Worm (Caenorhabditis elegans) whole organism, young adult: Measurements from ENCODE around the gene F41E6.1.

ENCODE experiments used
- B0019.2 ChIP-seq: fragments of 200-800 bp; sonication (Bioruptor generic); conservative IDR thresholded peaks from 2 replicates; pipeline ENCODE4 v1.3.6; 2022; ENCODE audit warnings: missing genetic modification reagents, missing genetic modification characterization, missing compliant biosample characterization
- B0035.1 ChIP-seq: sonication (generic microtip); optimal IDR thresholded peaks from 2 replicates; lab custom pipeline; 2016; ENCODE audit warnings: missing genetic modification characterization, mild to moderate bottlenecking, missing compliant biosample characterization, missing genotype, missing genetic modification reagents
- C17E4.6 ChIP-seq: fragments of 200-800 bp; sonication (Bioruptor generic); IDR thresholded peaks from 2 replicates; pipeline ENCODE4 v1.3.6; 2022; ENCODE audit warnings: missing genetic modification reagents, missing genetic modification characterization, missing compliant biosample characterization
- F49E8.2 ChIP-seq: sonication (generic microtip); optimal IDR thresholded peaks from 3 replicates; lab custom pipeline; 2017; ENCODE audit warnings: missing genetic modification characterization, mild to moderate bottlenecking, missing compliant biosample characterization, antibody characterized with exemption, moderate library complexity; ENCODE audit not compliant: insufficient read depth
- F52B5.7 ChIP-seq: sonication (generic microtip); optimal IDR thresholded peaks from 2 replicates; lab custom pipeline; 2016; ENCODE audit warnings: mild to moderate bottlenecking, missing genetic modification characterization, missing compliant biosample characterization
- F55B11.4 ChIP-seq: sonication (generic microtip); optimal IDR thresholded peaks from 2 replicates; lab custom pipeline; 2016; ENCODE audit warnings: missing compliant biosample characterization, missing genetic modification characterization, borderline replicate concordance; ENCODE audit not compliant: insufficient read depth
- K11D2.4 ChIP-seq: fragments of 200-800 bp; sonication (Bioruptor generic); IDR thresholded peaks from 2 replicates; pipeline ENCODE4 v1.3.6; 2022; ENCODE audit warnings: missing genetic modification reagents, missing genetic modification characterization, missing compliant biosample characterization
- T26A5.8 ChIP-seq: sonication (generic microtip); optimal IDR thresholded peaks from 2 replicates; lab custom pipeline; 2016; ENCODE audit warnings: missing genetic modification characterization, missing compliant biosample characterization
- Y95B8A.8 ChIP-seq: fragments of 200-800 bp; sonication (Bioruptor generic); IDR thresholded peaks from 2 replicates; pipeline ENCODE4 v1.3.6; 2022; ENCODE audit warnings: missing genetic modification reagents, missing genetic modification characterization, missing compliant biosample characterization
- aptf-2 ChIP-seq: fragments of 200-800 bp; sonication (Bioruptor generic); conservative IDR thresholded peaks from 2 replicates; pipeline ENCODE4 v1.3.6; 2022; ENCODE audit warnings: missing genetic modification reagents, missing genetic modification characterization, missing compliant biosample characterization
- aptf-3 ChIP-seq: fragments of 200-800 bp; sonication (Bioruptor generic); IDR thresholded peaks from 2 replicates; pipeline ENCODE4 v1.3.6; 2022; ENCODE audit warnings: missing genetic modification characterization, missing compliant biosample characterization
- atf-7 ChIP-seq: sonication (generic microtip); optimal IDR thresholded peaks from 2 replicates; lab custom pipeline; 2017; ENCODE audit warnings: mild to moderate bottlenecking, missing genetic modification characterization, missing compliant biosample characterization
- attf-3 ChIP-seq: fragments of 200-800 bp; sonication (Bioruptor generic); conservative IDR thresholded peaks from 2 replicates; pipeline ENCODE4 v1.3.6; 2022; ENCODE audit warnings: missing genetic modification reagents, missing genetic modification characterization, missing compliant biosample characterization
- bed-2 ChIP-seq: fragments of 200-800 bp; sonication (Bioruptor generic); IDR thresholded peaks from 2 replicates; pipeline ENCODE4 v1.3.6; 2022; ENCODE audit warnings: missing genetic modification reagents, missing genetic modification characterization, missing compliant biosample characterization
- cebp-1 ChIP-seq, 2 experiments: fragments of 200-800 bp in 1 of 2; sonication (Bioruptor generic) in 1 of 2; sonication (generic microtip) in 1 of 2; IDR thresholded peaks in 1 of 2; optimal IDR thresholded peaks in 1 of 2; 2 replicates each; pipeline versions ENCODE4 v1.3.6 to Lab custom; 2017 to 2022; ENCODE audit warnings: missing compliant biosample characterization in 2 of 2, missing genetic modification characterization in 2 of 2, mild to moderate bottlenecking in 1 of 2, missing genetic modification reagents in 1 of 2, moderate library complexity in 1 of 2
- ceh-27 ChIP-seq: fragments of 200-800 bp; sonication (Bioruptor generic); optimal IDR thresholded peaks from 2 replicates; lab custom pipeline; 2018; ENCODE audit warnings: mild to moderate bottlenecking, missing genetic modification characterization, moderate library complexity, missing compliant biosample characterization
- ceh-40 ChIP-seq: fragments of 200-800 bp; sonication (Bioruptor generic); IDR thresholded peaks from 2 replicates; pipeline ENCODE4 v1.3.6; 2022; ENCODE audit warnings: missing genetic modification characterization, missing compliant biosample characterization
- ceh-58 ChIP-seq: fragments of 200-800 bp; sonication (Bioruptor generic); IDR thresholded peaks from 2 replicates; pipeline ENCODE4 v1.3.6; 2022; ENCODE audit warnings: missing genetic modification characterization, missing compliant biosample characterization
- ceh-79 ChIP-seq: sonication (generic microtip); optimal IDR thresholded peaks from 2 replicates; lab custom pipeline; 2017; ENCODE audit warnings: mild to moderate bottlenecking, missing genetic modification characterization, missing compliant biosample characterization
- ceh-91 ChIP-seq: fragments of 200-800 bp; sonication (Bioruptor generic); IDR thresholded peaks from 2 replicates; pipeline ENCODE4 v1.3.6; 2022; ENCODE audit warnings: missing genetic modification reagents, missing genetic modification characterization, missing compliant biosample characterization
- dox-1 ChIP-seq: fragments of 200-800 bp; sonication (Bioruptor generic); IDR thresholded peaks from 2 replicates; pipeline ENCODE4 v1.3.6; 2022; ENCODE audit warnings: missing genetic modification reagents, missing genetic modification characterization, missing compliant biosample characterization
- egl-18 ChIP-seq: fragments of 200-800 bp; sonication (Bioruptor generic); IDR thresholded peaks from 2 replicates; pipeline ENCODE4 v1.3.6; 2022; ENCODE audit warnings: missing genetic modification reagents, missing genetic modification characterization, missing compliant biosample characterization
- hmg-1.2 ChIP-seq: fragments of 200-800 bp; sonication (Bioruptor generic); IDR thresholded peaks from 2 replicates; pipeline ENCODE4 v1.3.6; 2022; ENCODE audit warnings: missing genetic modification reagents, missing genetic modification characterization, missing compliant biosample characterization
- hmg-20 ChIP-seq: fragments of 200-800 bp; sonication (Bioruptor generic); IDR thresholded peaks from 2 replicates; pipeline ENCODE4 v1.3.6; 2022; ENCODE audit warnings: missing genetic modification reagents, missing genetic modification characterization, missing compliant biosample characterization
- let-526 ChIP-seq: fragments of 200-800 bp; sonication (Bioruptor generic); IDR thresholded peaks from 2 replicates; pipeline ENCODE4 v1.3.6; 2022; ENCODE audit warnings: missing genetic modification reagents, missing genetic modification characterization, missing compliant biosample characterization
- lin-26 ChIP-seq: fragments of 200-800 bp; sonication (Bioruptor generic); IDR thresholded peaks from 2 replicates; pipeline ENCODE4 v1.3.6; 2022; ENCODE audit warnings: missing genetic modification reagents, missing genetic modification characterization, missing compliant biosample characterization
- lin-35 ChIP-seq, 3 experiments: fragments of 150-350 bp in 2 of 3; sonication (generic microtip) in 1 of 3; optimal IDR thresholded peaks; 2 replicates each; lab custom pipeline; 2014 to 2018; ENCODE audit warnings: missing biosample characterization in 3 of 3, missing genetic modification characterization in 3 of 3, missing genetic modification reagents in 3 of 3
- lin-40 ChIP-seq: sonication (generic microtip); optimal IDR thresholded peaks from 2 replicates; lab custom pipeline; 2016; ENCODE audit warnings: missing genetic modification characterization, mild to moderate bottlenecking, missing compliant biosample characterization, missing genotype, missing genetic modification reagents
- lsl-1 ChIP-seq: fragments of 200-800 bp; sonication (Bioruptor generic); optimal IDR thresholded peaks from 2 replicates; lab custom pipeline; 2018; ENCODE audit warnings: mild to moderate bottlenecking, missing genetic modification characterization, moderate library complexity, missing compliant biosample characterization
- madf-3 ChIP-seq: fragments of 200-800 bp; sonication (Bioruptor generic); IDR thresholded peaks from 2 replicates; pipeline ENCODE4 v1.3.6; 2022; ENCODE audit warnings: missing genetic modification reagents, missing genetic modification characterization, missing compliant biosample characterization
- madf-6 ChIP-seq: fragments of 200-800 bp; sonication (Bioruptor generic); IDR thresholded peaks from 2 replicates; pipeline ENCODE4 v1.3.6; 2022; ENCODE audit warnings: missing genetic modification reagents, missing genetic modification characterization, missing compliant biosample characterization
- mcd-1 ChIP-seq: fragments of 200-800 bp; sonication (Bioruptor generic); IDR thresholded peaks from 2 replicates; pipeline ENCODE4 v1.3.6; 2022; ENCODE audit warnings: missing genetic modification reagents, missing genetic modification characterization, missing compliant biosample characterization
- mes-4 ChIP-seq: sonication (generic microtip); optimal IDR thresholded peaks from 2 replicates; lab custom pipeline; 2016; ENCODE audit warnings: missing genotype, missing genetic modification characterization, missing compliant biosample characterization
- mxl-1 ChIP-seq: sonication (generic microtip); optimal IDR thresholded peaks from 2 replicates; lab custom pipeline; 2016; ENCODE audit warnings: missing genetic modification characterization, missing compliant biosample characterization
- nfya-2 ChIP-seq: fragments of 200-800 bp; sonication (Bioruptor generic); IDR thresholded peaks from 2 replicates; pipeline ENCODE4 v1.3.6; 2022; ENCODE audit warnings: missing genetic modification reagents, missing genetic modification characterization, missing compliant biosample characterization
- nhr-120 ChIP-seq: fragments of 200-800 bp; sonication (Bioruptor generic); IDR thresholded peaks from 2 replicates; pipeline ENCODE4 v1.3.6; 2022; ENCODE audit warnings: missing genetic modification characterization, missing compliant biosample characterization
- nhr-80 ChIP-seq: sonication (generic microtip); optimal IDR thresholded peaks from 2 replicates; lab custom pipeline; 2016; ENCODE audit warnings: missing genetic modification characterization, missing compliant biosample characterization
- repo-1 ChIP-seq: sonication (generic microtip); optimal IDR thresholded peaks from 2 replicates; lab custom pipeline; 2017; ENCODE audit warnings: mild to moderate bottlenecking, missing genetic modification characterization, missing compliant biosample characterization
- snpc-1.1 ChIP-seq: sonication (generic microtip); optimal IDR thresholded peaks from 2 replicates; lab custom pipeline; 2017; ENCODE audit warnings: missing genetic modification characterization, mild to moderate bottlenecking, missing compliant biosample characterization, antibody characterized with exemption, moderate library complexity, missing genotype, missing genetic modification reagents; ENCODE audit not compliant: insufficient read depth
- unc-62 ChIP-seq: fragments of 150-350 bp; optimal IDR thresholded peaks from 2 replicates; lab custom pipeline; 2014; ENCODE audit warnings: missing biosample characterization, missing genetic modification reagents, missing genetic modification characterization
- xnd-1 ChIP-seq: sonication (generic microtip); optimal IDR thresholded peaks from 2 replicates; lab custom pipeline; 2016; ENCODE audit warnings: missing genotype, missing genetic modification reagents, missing genetic modification characterization, missing compliant biosample characterization
- zfh-2 ChIP-seq: fragments of 200-800 bp; sonication (Bioruptor generic); conservative IDR thresholded peaks from 2 replicates; pipeline ENCODE4 v1.3.6; 2022; ENCODE audit warnings: missing genetic modification reagents, missing genetic modification characterization, missing compliant biosample characterization
- ztf-26 ChIP-seq: sonication (generic microtip); optimal IDR thresholded peaks from 2 replicates; lab custom pipeline; 2017; ENCODE audit warnings: missing genetic modification characterization, missing compliant biosample characterization
- ztf-28 ChIP-seq: fragments of 200-800 bp; sonication (Bioruptor generic); IDR thresholded peaks from 2 replicates; pipeline ENCODE4 v1.3.6; 2022; ENCODE audit warnings: missing genetic modification reagents, missing genetic modification characterization, missing compliant biosample characterization

F41E6.1 gene

DNA sequence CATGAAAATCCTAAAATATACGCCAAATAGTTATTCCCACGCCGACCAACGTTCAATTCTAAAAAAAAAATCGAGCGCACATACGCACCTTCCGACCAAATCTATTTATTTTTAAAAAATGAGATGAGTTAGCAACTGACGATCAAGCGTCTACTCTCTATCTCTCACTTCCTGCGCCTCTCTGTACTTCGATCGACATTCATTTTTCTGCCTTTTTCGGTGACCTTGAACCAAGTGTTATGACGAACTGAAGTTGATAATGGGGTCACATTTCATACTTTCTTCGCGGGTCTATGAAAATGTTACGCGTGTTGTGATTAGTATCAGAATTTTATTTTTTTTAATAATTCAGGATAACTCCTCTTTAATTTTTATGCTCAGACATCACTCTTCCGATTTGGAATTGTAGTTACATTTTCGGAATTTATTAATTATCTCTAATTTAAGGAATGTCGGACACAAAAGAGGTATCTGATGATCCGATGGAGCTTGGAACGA lies 15.0 kb upstream of the F41E6.1 start, which contains the start of gene smk-1:
Gene smk-1 (plus strand): TSS at position 448 of the 498 bp plus-strand sequence.
- TF ChIP-seq mxl-1 (tag; lab: Kevin White, UChicago) (no peak), nhr-80 (tag; lab: Kevin White, UChicago) (peak; percentile 46), dox-1 (GFP tag; lab: Robert Waterston, UW) (no peak), hmg-20 (GFP tag; lab: Robert Waterston, UW) (no peak), ztf-26 (no peak), ceh-27 (GFP tag; lab: Kevin White, UChicago) (no peak), ceh-91 (no peak), aptf-2 (GFP tag; lab: Robert Waterston, UW) (no peak), hmg-1.2 (GFP tag; lab: Robert Waterston, UW) (peak; percentile 31; the same call in 1 of the 2 replicates), snpc-1.1 (tag; lab: Kevin White, UChicago) (no peak), K11D2.4 (GFP tag; lab: Robert Waterston, UW) (no peak), egl-18 (GFP tag; lab: Robert Waterston, UW) (no peak), B0019.2 (GFP tag; lab: Robert Waterston, UW) (no peak), madf-6 (GFP tag; lab: Robert Waterston, UW) (peak; percentile 16; the same call in 1 of the 2 replicates), madf-3 (no peak), let-526 (GFP tag; lab: Robert Waterston, UW) (no peak), ceh-40 (no peak), unc-62 (GFP tag; lab: Kevin White, UChicago) (no peak), lsl-1 (GFP tag; lab: Kevin White, UChicago) (no peak), repo-1 (no peak), attf-3 (GFP tag; lab: Robert Waterston, UW) (no peak), lin-26 (no peak), lin-40 (peak; percentile 8), zfh-2 (GFP tag; lab: Robert Waterston, UW) (no peak), mcd-1 (GFP tag; lab: Robert Waterston, UW) (no peak), xnd-1 (tag; lab: Kevin White, UChicago) (no peak), C17E4.6 (GFP tag; lab: Robert Waterston, UW) (no peak), F49E8.2 (tag; lab: Kevin White, UChicago) (no peak)

DNA sequence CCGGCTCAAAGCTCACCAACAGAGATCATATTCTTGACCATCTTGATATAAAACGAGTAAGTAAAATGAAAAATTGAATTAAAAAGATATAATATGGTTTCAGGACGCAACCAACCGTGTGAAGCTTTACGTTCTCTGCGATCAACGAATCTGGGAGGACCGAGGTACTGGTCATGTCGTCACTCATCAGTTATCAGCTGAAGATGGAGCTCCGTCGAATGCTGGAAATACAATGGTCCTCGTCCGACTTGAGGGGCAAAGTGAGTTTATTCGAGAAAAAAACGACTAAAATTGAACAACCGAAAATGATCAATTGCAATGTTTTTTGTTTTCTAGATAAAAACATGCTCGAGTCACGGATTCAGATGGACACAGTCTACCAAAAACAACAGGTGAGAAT lies 13.9 kb upstream of the F41E6.1 start:
- no peak for TF ChIP-seq mes-4 (tag; lab: Kevin White, UChicago)
- TF ChIP-seq Y95B8A.8 (GFP tag; lab: Robert Waterston, UW) = no peak
- no peak for TF ChIP-seq nfya-2 (GFP tag; lab: Robert Waterston, UW)
- no peak for TF ChIP-seq T26A5.8 (tag; lab: Kevin White, UChicago)
- TF ChIP-seq hmg-20 (GFP tag; lab: Robert Waterston, UW) = no peak
- no peak for TF ChIP-seq mxl-1 (tag; lab: Kevin White, UChicago)

DNA sequence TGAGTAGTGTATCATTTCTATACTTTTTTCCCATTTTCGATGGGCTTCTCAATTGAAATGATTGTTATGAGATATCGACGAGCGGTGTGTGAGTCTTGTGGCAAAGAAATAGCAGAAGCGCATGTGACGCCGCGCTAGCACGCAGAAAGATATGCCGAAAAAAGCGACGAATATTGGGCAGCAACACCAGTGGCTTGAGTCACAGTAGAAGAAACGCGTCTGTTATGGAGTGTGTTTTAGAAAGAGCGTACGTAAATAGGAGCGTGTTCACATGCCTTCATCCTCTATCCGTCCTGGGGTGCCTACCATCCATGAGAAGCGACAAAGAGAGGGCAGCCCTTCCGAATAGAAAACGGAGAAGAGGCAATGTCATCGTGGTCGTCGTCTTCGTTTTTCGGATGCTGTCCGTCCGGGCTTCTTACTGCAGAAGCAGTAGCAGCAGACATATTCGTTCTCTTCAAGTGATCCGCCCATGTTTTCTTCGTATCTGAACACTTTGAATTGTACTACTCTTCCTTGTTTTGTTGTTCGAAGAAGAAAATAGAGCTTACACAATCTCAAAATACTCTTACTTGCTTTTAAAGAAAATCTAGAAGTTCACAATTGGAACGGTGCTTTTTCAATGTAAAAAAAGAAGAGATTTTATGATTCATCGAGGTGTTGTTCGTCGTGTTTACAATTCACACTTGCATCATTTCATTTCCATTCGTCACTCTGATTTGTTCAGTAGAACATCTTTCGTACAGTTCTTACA lies 12.5 kb upstream of the F41E6.1 start:
- no peak for TF ChIP-seq B0035.1
- peak; percentile 66; the same call in 1 of the 2 replicates for TF ChIP-seq lin-26
- no peak for TF ChIP-seq bed-2
- TF ChIP-seq lin-35 (GFP tag; optimal IDR thresholded peaks at IDR 0.05; lab: Kevin White, UChicago) = peak in 1 of 3 experiments; percentile 11
- no peak for TF ChIP-seq ztf-28
- no peak for TF ChIP-seq hmg-20 (GFP tag; lab: Robert Waterston, UW)
- no peak for TF ChIP-seq atf-7 (tag; lab: Kevin White, UChicago)
- no peak for TF ChIP-seq cebp-1 (GFP tag; IDR thresholded peaks at IDR 0.05; lab: Robert Waterston, UW)
- TF ChIP-seq cebp-1 (tag; optimal IDR thresholded peaks at IDR 0.05; lab: Kevin White, UChicago) = peak; percentile 36
- TF ChIP-seq ceh-58 = no peak
- TF ChIP-seq F52B5.7 (tag; lab: Kevin White, UChicago) = peak; percentile 22
- 0 out of 2 replicates have a peak, but pooled peaks have one; percentile 30 for TF ChIP-seq nhr-120 (GFP tag; lab: Robert Waterston, UW)
- 0 out of 2 replicates have a peak, but pooled peaks have one; percentile 5 for TF ChIP-seq hmg-1.2 (GFP tag; lab: Robert Waterston, UW)
- TF ChIP-seq aptf-3 (GFP tag; lab: Robert Waterston, UW) = 0 out of 2 replicates have a peak, but pooled peaks have one; percentile 7
- TF ChIP-seq unc-62 (GFP tag; lab: Kevin White, UChicago) = no peak
- no peak for TF ChIP-seq ceh-79 (tag; lab: Kevin White, UChicago)
- TF ChIP-seq F55B11.4 (tag; lab: Kevin White, UChicago) = no peak
